Worm (Caenorhabditis elegans) whole organism, dauer: ENCODE measurements around the gene coq-8.

Source experiments
- unc-62 ChIP-seq: sonication (generic microtip); optimal IDR thresholded peaks from 2 replicates; lab custom pipeline; 2017; ENCODE audit warnings: missing biosample characterization, missing genetic modification reagents, missing genetic modification characterization

The coq-8 gene

ce11 chrIII:4863127-4863526, at the start of gene coq-8:
Gene coq-8, plus strand, starts transcription at chrIII:4863427.
- no peak for TF ChIP-seq unc-62 (GFP tag; lab: Kevin White, UChicago)

DNA sequence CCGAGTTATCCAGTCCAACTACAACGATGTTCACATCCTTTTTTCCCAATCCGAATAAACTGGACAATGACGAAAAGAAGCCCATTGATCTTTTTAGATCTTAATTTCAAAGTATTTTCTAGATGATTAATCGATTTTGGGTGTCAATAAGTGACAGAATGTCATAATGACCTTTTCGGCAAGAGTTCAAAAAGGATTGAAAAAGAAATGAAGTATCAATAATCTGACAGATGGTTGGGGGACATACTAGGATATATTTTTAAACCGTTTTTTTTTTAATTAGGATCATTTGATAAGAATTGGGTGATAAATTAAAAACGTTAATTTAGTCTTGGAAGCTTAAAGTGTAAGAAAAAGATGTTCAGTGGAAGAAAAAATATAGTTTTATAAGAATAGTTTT, 48.5 kb upstream of the coq-8 start, which contains the start of gene arl-6:
TSS of gene arl-6 (minus strand) at position 101 of the 400 bp plus-strand sequence.
- no peak for TF ChIP-seq unc-62 (GFP tag; lab: Kevin White, UChicago)

DNA sequence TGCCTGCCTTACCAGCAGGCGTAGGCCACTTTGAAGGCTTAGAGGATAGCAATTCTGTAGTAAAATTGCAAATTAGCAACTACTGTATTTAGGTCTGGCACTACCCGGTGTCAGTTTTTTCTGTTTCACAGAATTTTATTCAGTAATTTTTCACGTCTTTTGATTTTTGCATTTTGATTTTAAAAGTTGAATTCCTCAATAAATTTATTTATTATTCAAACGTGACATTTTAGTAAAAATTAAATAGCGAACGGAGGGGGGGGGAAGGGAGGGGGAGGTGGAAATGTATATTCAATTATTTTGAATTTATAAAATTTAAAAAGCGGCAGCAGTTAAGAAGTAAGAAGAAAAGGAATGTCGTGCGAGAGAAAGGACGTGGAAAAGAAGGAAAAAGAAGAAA, 46.0 kb upstream of the coq-8 start, which contains the start of gene F26A1.4:
TSS of gene F26A1.4 (plus strand) at position 301 of the 400 bp plus-strand sequence.
- TF ChIP-seq unc-62 (GFP tag; lab: Kevin White, UChicago): no peak

- TF ChIP-seq unc-62 (GFP tag; lab: Kevin White, UChicago): no peak
These were observed 43.4 kb upstream of the coq-8 start, which contains the start of gene F26A1.7 for ce11 chrIII:4819843-4820242. Gene F26A1.7, minus strand, starts transcription at chrIII:4819943.

ce11 chrIII:4822140-4822539, 41.1 kb upstream of the coq-8 start, which contains the start of gene F26A1.8:
Gene F26A1.8, minus strand, starts transcription at chrIII:4822240.
- no peak for TF ChIP-seq unc-62 (GFP tag; lab: Kevin White, UChicago)

DNA sequence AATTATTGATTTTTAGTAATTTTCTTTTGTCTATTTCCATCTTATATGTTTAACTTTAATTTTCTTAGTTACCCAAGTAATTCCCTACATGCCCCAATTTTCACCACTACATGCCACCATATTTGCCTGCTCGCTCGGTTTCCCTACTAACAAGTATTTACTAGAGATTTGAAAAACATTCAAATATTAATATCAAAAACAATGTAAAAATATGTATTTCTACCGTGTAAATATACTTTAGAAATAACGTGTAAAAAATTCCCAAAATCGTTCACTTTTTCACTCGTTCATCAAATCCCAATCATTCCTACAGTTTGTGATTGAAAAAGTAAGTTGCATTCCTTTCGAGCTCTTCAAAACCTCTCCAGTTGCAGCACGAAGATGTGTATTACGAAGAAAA, 36.6 kb upstream of the coq-8 start, which contains the start of gene F26A1.3:
TSS of gene F26A1.3 (plus strand) at position 301 of the 400 bp plus-strand sequence.
- TF ChIP-seq unc-62 (GFP tag; lab: Kevin White, UChicago): no peak

DNA sequence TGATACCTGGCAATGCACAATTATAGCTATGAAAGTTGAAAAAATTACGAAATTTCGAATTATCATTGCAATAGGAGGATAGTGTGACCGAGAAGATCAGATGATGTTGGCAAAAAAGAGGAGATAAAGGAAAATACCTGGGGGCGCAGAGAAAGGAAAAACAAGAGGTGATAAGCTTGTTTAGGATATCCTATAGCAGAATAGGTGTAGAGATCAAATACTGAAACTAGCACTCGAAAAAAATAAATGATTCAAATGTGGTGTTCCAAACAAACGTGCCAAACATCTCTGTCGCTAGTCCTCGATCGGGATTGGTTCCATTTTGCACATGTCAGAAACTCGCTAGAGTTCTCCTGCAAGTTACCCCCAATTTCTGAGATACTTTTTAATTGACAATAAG, 33.8 kb upstream of the coq-8 start, which contains the start of gene F26A1.9:
TSS of gene F26A1.9 (minus strand) at position 101 of the 400 bp plus-strand sequence.
- no peak for TF ChIP-seq unc-62 (GFP tag; lab: Kevin White, UChicago)

ce11 chrIII:4830207-4830606, 33.0 kb upstream of the coq-8 start, which contains the start of gene nspd-9:
Gene nspd-9, minus strand, starts transcription at chrIII:4830307.
- no peak for TF ChIP-seq unc-62 (GFP tag; lab: Kevin White, UChicago)

ce11 chrIII:4837429-4837828, 25.8 kb upstream of the coq-8 start, which contains the start of the genes acbp-7 and F26A1.19:
Gene acbp-7, plus strand, starts transcription at chrIII:4837729.
Gene F26A1.19, plus strand, starts transcription at chrIII:4837731.
- TF ChIP-seq unc-62 (GFP tag; lab: Kevin White, UChicago): no peak

DNA sequence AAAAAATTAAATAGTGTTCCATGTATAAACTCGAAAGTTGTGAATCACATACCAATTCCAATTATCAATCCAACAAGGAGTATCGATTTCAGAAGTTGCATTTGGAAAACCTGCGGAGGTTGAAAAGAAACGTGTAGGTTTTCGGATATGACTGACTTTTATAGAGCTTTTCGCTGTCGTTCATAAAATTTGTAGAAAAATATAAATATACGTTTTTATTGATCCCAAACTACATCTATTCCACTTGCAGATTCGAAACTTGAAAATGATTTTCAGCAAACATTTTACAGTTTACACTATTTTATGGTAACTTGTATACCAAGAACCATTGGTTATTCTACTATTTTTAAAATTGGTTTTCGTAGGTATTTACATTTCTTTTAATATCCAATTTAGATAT, 21.1 kb upstream of the coq-8 start, which contains the start of gene clec-156:
TSS of gene clec-156 (minus strand) at position 101 of the 400 bp plus-strand sequence.
- no peak for TF ChIP-seq unc-62 (GFP tag; lab: Kevin White, UChicago)

DNA sequence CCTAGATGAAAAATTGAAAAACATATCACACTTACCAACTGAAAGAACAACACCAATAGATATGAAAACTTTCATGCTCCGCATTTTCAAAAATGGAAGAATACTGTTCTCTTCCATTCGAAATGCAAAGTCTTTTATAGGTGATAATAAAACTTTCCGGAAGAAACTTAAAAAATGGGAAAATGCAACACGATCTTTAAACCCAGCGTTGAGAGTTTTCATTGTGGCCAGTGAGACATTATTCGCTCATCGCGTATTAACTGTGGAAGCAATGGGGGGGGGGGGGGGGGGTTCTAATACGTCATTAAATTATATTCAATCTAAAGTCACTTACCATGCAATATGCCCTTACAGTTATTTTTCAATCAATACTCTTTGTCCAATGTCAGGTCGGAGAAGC, 18.9 kb upstream of the coq-8 start, which contains the start of the genes clec-157 and fkh-5:
TSS of gene clec-157 (minus strand) at position 101 of the 400 bp plus-strand sequence.
TSS of gene fkh-5 (plus strand) at position 336 of the 400 bp plus-strand sequence.
- TF ChIP-seq unc-62 (GFP tag; lab: Kevin White, UChicago): no peak

DNA sequence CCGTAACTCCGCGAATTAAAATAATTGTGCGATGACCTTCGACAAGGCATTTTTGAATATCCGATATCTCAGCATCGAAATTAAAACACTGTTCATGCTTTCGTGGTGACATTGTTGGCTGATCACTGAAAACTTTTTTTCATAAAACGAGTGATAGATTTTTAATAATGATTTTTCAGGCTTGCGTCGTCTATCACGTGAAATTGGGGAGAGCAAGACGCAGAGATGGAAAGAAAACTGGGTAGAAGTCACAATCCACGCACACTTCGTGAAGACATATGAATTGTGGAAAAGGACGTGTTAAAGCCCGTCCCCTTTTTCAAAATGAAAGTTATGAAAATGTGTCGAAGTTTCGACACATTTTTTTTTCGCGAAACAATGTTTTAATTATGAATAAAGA, 13.5 kb upstream of the coq-8 start, which contains the start of gene nonu-1:
TSS of gene nonu-1 (minus strand) at position 169 of the 400 bp plus-strand sequence.
- TF ChIP-seq unc-62 (GFP tag; lab: Kevin White, UChicago): no peak

DNA sequence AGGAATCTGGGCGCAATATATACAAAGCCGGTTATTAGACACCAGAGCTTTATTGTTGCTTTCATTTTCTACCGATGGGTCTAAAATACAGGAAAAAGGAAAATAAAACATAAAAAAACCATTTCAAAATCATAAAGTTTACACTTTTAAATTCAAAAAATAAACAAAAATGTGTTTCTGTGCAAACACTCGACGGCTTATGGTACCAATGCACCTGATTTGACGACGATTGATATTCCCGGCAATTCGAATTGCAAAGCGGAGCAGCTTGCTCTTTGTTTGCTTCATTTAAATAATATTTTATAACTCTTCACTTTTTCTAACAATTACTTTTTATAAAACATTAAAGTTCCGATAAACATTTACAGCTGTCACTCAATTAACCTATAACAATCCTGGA, 13.1 kb upstream of the coq-8 start, which contains the start of gene F26A1.1:
TSS of gene F26A1.1 (plus strand) at position 369 of the 400 bp plus-strand sequence.
- no peak for TF ChIP-seq unc-62 (GFP tag; lab: Kevin White, UChicago)

DNA sequence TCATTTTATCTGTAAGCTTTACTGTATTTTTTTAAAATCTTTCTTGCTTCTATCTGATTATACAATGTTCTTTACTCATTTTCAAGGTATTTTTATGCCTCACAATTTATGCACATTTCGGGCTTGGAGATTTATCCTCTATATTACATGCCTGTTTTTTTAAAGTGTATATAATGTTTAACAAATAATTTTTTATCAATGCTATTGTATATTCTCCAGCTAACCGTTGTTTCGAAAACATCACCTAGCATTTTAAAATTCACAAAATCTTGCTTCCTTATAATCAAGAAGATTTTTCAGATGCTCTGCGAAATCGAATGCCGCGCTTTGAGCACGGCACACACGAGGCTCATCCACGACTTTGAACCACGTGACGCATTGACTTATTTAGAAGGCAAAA, 11.2 kb upstream of the coq-8 start, which contains the start of gene ced-4:
TSS of gene ced-4 (plus strand) at position 301 of the 400 bp plus-strand sequence.
- TF ChIP-seq unc-62 (GFP tag; lab: Kevin White, UChicago): no peak

- no peak for TF ChIP-seq unc-62 (GFP tag; lab: Kevin White, UChicago)
These were observed 8.3 kb upstream of the coq-8 start, which contains the start of gene C35D10.8 for ce11 chrIII:4854918-4855317. Gene C35D10.8, plus strand, starts transcription at chrIII:4855218.

ce11 chrIII:4856109-4856508, 7.1 kb upstream of the coq-8 start, which contains the start of gene C35D10.7:
Gene C35D10.7, plus strand, starts transcription at chrIII:4856193.
- no peak for TF ChIP-seq unc-62 (GFP tag; lab: Kevin White, UChicago)
